Worm (Caenorhabditis elegans) whole organism, early embryonic: Measurements from ENCODE around the gene C13E3.1.

Experiments
- ama-1 ChIP-seq: fragments of 150-350 bp; optimal IDR thresholded peaks from 2 replicates; lab custom pipeline; 2014
- flt-1 ChIP-seq: fragments of 200-800 bp; sonication (Bioruptor generic); IDR thresholded peaks from 2 replicates; pipeline ENCODE4 v1.3.6; 2022; ENCODE audit warnings: missing genetic modification characterization, missing compliant biosample characterization
- hmbx-1 ChIP-seq: sonication (generic microtip); optimal IDR thresholded peaks from 2 replicates; lab custom pipeline; 2016; ENCODE audit warnings: mild to moderate bottlenecking, missing genetic modification characterization, missing compliant biosample characterization
- sea-1 ChIP-seq: fragments of 200-800 bp; sonication (Bioruptor generic); conservative IDR thresholded peaks from 2 replicates; pipeline ENCODE4 v1.3.6; 2022; ENCODE audit warnings: missing genetic modification characterization, missing compliant biosample characterization

DNA sequence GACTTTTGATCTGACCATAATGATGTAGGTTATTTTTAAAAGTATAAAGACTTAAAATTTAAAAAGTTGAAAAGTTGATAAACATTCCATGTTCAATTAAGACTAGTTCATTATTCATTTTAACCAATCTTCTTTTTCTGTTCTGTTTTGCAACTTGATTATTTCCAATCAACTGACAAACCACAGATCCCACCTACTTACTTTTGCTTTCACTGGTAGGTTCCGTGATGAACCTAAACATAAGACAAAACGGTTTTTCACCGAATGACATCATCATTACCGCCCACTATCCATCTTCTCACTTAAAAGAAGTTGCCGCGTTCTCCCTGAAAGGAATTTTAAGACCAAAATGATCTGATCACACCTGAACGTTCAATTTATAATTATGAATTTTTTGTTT, 36.8 kb downstream of the C13E3.1 start:
- TF ChIP-seq hmbx-1 (tag; lab: Kevin White, UChicago): no peak
- no peak for TF ChIP-seq ama-1 (lab: Kevin White, UChicago)
- no peak for TF ChIP-seq sea-1
- no peak for TF ChIP-seq flt-1 (GFP tag; lab: Robert Waterston, UW)
